Fruit fly (Drosophila melanogaster): ENCODE measurements around the gene Prosbeta7.

Gene Prosbeta7

DNA sequence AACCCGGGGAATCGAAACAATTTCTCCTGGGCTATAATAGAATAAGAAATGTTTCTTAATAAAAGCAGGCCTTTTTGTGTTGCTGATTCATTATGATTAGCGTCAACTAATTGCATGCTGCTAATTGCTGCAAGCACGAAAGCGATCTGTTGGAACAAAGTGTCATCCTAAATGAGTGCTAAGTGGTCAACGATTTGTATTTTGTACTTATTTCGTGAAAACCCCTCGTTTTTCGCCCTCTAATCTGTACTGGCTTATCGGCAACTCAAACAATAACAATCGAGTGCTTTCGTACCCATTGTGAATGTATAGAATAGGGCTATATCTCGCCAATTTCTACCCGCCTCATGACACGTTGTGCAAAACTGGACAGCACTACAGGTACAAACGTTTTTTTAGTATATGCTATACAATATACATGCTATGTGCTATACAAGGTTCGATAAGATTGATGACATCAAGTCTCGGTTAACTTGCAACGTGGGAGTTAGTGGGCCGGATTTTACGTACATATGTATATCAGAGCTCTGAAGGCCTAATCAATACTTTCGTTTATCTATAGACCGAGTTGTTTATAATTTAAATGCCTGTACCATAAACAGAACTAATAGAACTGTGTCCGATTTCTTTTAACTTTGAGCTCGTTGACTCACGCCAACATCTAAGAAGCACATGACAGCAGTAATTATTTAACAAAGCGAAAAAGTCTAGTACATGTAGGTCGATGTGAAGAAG, 6.5 kb upstream of the Prosbeta7 start (continued):
- TF ChIP-seq sug (tag; optimal IDR thresholded peaks at IDR 0.05) (peak; percentile 39), Meics (GFP tag; optimal IDR thresholded peaks at IDR 0.05) (peak; percentile 13), chif (GFP tag; optimal IDR thresholded peaks at IDR 0.05) (no peak), sens (GFP tag) (peak; percentile 27), gro (GFP tag; optimal IDR thresholded peaks at IDR 0.05) (peak; percentile 13), caup (GFP tag; optimal IDR thresholded peaks at IDR 0.05; ENCODE audit: severe bottlenecking) (peak; percentile 36), CG1602 (GFP tag; optimal IDR thresholded peaks at IDR 0.05) (no peak), CG17568 (GFP tag; optimal IDR thresholded peaks at IDR 0.05) (peak; percentile 13), CG1529 (GFP tag; optimal IDR thresholded peaks at IDR 0.05) (no peak), Nf-YC (tag; optimal IDR thresholded peaks at IDR 0.05) (peak; percentile 4)

DNA sequence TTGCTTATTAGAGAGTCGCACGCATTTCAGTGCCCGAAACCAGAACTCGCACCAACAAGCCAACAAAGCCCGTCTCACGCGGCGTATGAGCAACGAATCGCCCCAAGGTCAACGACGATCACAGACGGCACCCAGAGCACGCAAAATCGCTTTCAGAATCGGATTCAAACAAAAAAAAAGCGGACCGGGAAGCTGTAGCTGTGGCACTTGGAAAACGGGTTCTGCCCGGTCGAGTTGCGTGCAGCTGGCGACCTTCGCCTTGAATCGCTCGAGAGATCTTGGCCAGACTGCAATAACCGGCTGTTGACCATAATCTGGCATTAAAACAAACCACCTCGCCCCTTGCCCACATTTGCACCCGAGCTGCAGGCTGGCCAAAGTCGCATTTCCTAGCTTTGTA, 5.2 kb upstream of the Prosbeta7 start:
- no peak for TF ChIP-seq CG3995 (GFP tag; optimal IDR thresholded peaks at IDR 0.05)
- peak in 1 of 2 experiments; percentile 95 for TF ChIP-seq Eip74EF (GFP tag; optimal IDR thresholded peaks at IDR 0.05)
- TF ChIP-seq B-H1 (GFP tag; IDR thresholded peaks at IDR 0.05), result 0 out of 3 replicates have a peak, but pooled peaks have one; percentile 17
- peak; percentile 52 for TF ChIP-seq CG7372 (GFP tag; IDR thresholded peaks at IDR 0.05)
- no peak for TF ChIP-seq p53 (GFP tag; optimal IDR thresholded peaks at IDR 0.05)
- no peak for TF ChIP-seq CG7357 (GFP tag; IDR thresholded peaks at IDR 0.05)
- no peak for TF ChIP-seq vfl (GFP tag; optimal IDR thresholded peaks at IDR 0.05)
- TF ChIP-seq chinmo (GFP tag; IDR thresholded peaks at IDR 0.05; ENCODE audit: partially characterized antibody), result peak; percentile 100
- no peak for TF ChIP-seq ewg (GFP tag; optimal IDR thresholded peaks at IDR 0.05)
- TF ChIP-seq org-1 (GFP tag; optimal IDR thresholded peaks at IDR 0.05), result no peak
- peak; percentile 68 for TF ChIP-seq CG10543 (GFP tag; optimal IDR thresholded peaks at IDR 0.05)
- TF ChIP-seq CG9727 (GFP tag; optimal IDR thresholded peaks at IDR 0.05), result no peak
- no peak for TF ChIP-seq CG4854 (GFP tag; optimal IDR thresholded peaks at IDR 0.05)
- TF ChIP-seq CG10959 (GFP tag; IDR thresholded peaks at IDR 0.05), result no peak
- peak; percentile 37 for TF ChIP-seq Med (GFP tag)
- peak; percentile 62 for TF ChIP-seq CG13894 (tag; optimal IDR thresholded peaks at IDR 0.05)
- TF ChIP-seq CG1529 (GFP tag; optimal IDR thresholded peaks at IDR 0.05), result no peak
- 0 out of 2 replicates have a peak, but pooled peaks have one; percentile 22 for TF ChIP-seq Awh (GFP tag; IDR thresholded peaks at IDR 0.05)
- peak; percentile 64 for TF ChIP-seq abd-A (tag; optimal IDR thresholded peaks at IDR 0.05)
- TF ChIP-seq CG1024 (GFP tag; IDR thresholded peaks at IDR 0.05), result no peak
- no peak for TF ChIP-seq H15 (GFP tag; IDR thresholded peaks at IDR 0.05)
- TF ChIP-seq Stat92E (GFP tag; optimal IDR thresholded peaks at IDR 0.05), result no peak
- peak; percentile 6 for TF ChIP-seq kni (GFP tag; optimal IDR thresholded peaks at IDR 0.05)
- no peak for TF ChIP-seq CG3838 (GFP tag; optimal IDR thresholded peaks at IDR 0.05)
- peak; percentile 41 for TF ChIP-seq sd (tag; optimal IDR thresholded peaks at IDR 0.05)
- TF ChIP-seq hkb (optimal IDR thresholded peaks at IDR 0.05), result no peak
- TF ChIP-seq hkb (GFP tag; IDR thresholded peaks at IDR 0.05), result 0 out of 2 replicates have a peak, but pooled peaks have one; percentile 15
- no peak for TF ChIP-seq CG11723 (GFP tag; optimal IDR thresholded peaks at IDR 0.05)
- TF ChIP-seq Ets65A (GFP tag), result peak; percentile 5
- no peak for TF ChIP-seq CG14050 (GFP tag; IDR thresholded peaks at IDR 0.05)
- TF ChIP-seq ken (GFP tag; IDR thresholded peaks at IDR 0.05), result no peak
- TF ChIP-seq MESR4 (GFP tag; optimal IDR thresholded peaks at IDR 0.05), result no peak
- TF ChIP-seq oc (tag; optimal IDR thresholded peaks at IDR 0.05), result peak; percentile 90
- no peak for TF ChIP-seq Ptx1 (GFP tag; IDR thresholded peaks at IDR 0.05)
- no peak for TF ChIP-seq pfk (GFP tag; optimal IDR thresholded peaks at IDR 0.05)
- no peak for TF ChIP-seq CG6791 (GFP tag; IDR thresholded peaks at IDR 0.05; ENCODE audit: partially characterized antibody)
- TF ChIP-seq Neu2 (GFP tag; optimal IDR thresholded peaks at IDR 0.05; ENCODE audit: borderline replicate concordance), result no peak
- no peak for TF ChIP-seq Hmr (GFP tag; optimal IDR thresholded peaks at IDR 0.05)
- TF ChIP-seq Blimp-1 (GFP tag; optimal IDR thresholded peaks at IDR 0.05), result peak; percentile 11
